Fruit fly (Drosophila melanogaster) whole organism, adult: ENCODE results near the gene CG4133.

Experiments used
- CG11617 ChIP-seq: fragments of 200-800 bp; sonication (Bioruptor generic); optimal IDR thresholded peaks from 2 replicates; lab custom pipeline; 2017; ENCODE audit warnings: mild to moderate bottlenecking, missing biosample characterization, missing genetic modification reagents, missing genetic modification characterization
- CG12768 ChIP-seq: fragments of 200-800 bp; sonication (Bioruptor generic); optimal IDR thresholded peaks from 2 replicates; lab custom pipeline; 2017; ENCODE audit warnings: missing biosample characterization, missing genetic modification characterization, mild to moderate bottlenecking, moderate library complexity, missing genetic modification reagents
- CG33017 ChIP-seq: fragments of 200-800 bp; sonication (Bioruptor generic); optimal IDR thresholded peaks from 2 replicates; lab custom pipeline; 2018; ENCODE audit warnings: missing biosample characterization, mild to moderate bottlenecking, missing genetic modification characterization, moderate library complexity
- CG5204 ChIP-seq: fragments of 200-800 bp; sonication (Bioruptor generic); optimal IDR thresholded peaks from 2 replicates; lab custom pipeline; 2016; ENCODE audit warnings: missing biosample characterization, missing genetic modification characterization
- CG7045 ChIP-seq: fragments of 200-800 bp; sonication (Bioruptor generic); optimal IDR thresholded peaks from 2 replicates; lab custom pipeline; 2017; ENCODE audit warnings: missing biosample characterization, mild to moderate bottlenecking, missing genetic modification characterization
- Clk ChIP-seq: fragments of 200-800 bp; sonication (Bioruptor generic); optimal IDR thresholded peaks from 2 replicates; lab custom pipeline; 2017; ENCODE audit warnings: missing biosample characterization, missing genetic modification characterization
- Crg-1 ChIP-seq: fragments of 200-800 bp; sonication (Bioruptor generic); optimal IDR thresholded peaks from 2 replicates; lab custom pipeline; 2016; ENCODE audit warnings: missing biosample characterization, missing genetic modification characterization
- cic ChIP-seq: fragments of 200-800 bp; sonication (Bioruptor generic); optimal IDR thresholded peaks from 2 replicates; lab custom pipeline; 2017; ENCODE audit warnings: missing biosample characterization, mild to moderate bottlenecking, missing genetic modification characterization, moderate library complexity
- kay ChIP-seq: fragments of 200-800 bp; sonication (Bioruptor generic); peaks from one replicate; lab custom pipeline; 2016; ENCODE audit warnings: missing biosample characterization, missing genetic modification characterization, borderline replicate concordance
- ovo ChIP-seq: fragments of 200-800 bp; sonication (Bioruptor generic); optimal IDR thresholded peaks from 2 replicates; lab custom pipeline; 2016; ENCODE audit warnings: missing biosample characterization, missing genetic modification characterization
- toe ChIP-seq: fragments of 200-800 bp; sonication (Bioruptor generic); optimal IDR thresholded peaks from 2 replicates; lab custom pipeline; 2016; ENCODE audit warnings: missing biosample characterization, missing genetic modification characterization

DNA sequence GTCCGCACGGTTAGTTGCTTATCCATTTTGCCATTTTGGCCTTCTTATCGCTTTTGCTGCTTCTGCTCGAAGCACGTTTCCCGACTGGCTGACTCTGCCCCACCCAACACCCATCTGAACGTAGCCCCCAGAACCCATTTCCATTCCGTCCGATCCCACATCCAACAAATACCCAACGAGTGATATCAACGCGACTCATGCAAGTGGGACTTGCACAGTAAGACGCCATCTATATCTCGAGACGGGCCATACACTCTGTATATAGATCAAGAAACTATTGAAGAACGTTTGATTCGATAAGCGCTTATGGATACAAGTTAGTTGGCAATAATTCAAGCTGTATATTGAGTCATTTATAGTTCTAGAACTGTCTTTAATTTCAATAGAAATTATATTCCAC, 36.9 kb downstream of the CG4133 start:
- TF ChIP-seq CG33017 (no peak), toe (no peak), Clk (GFP tag; lab: Kevin White, UChicago) (no peak), kay (no peak), CG5204 (no peak), ovo (GFP tag; lab: Kevin White, UChicago) (no peak), cic (GFP tag; lab: Kevin White, UChicago) (no peak), Crg-1 (GFP tag; lab: Kevin White, UChicago) (no peak), CG12768 (GFP tag; lab: Kevin White, UChicago) (no peak), CG11617 (GFP tag; lab: Kevin White, UChicago) (no peak), CG7045 (GFP tag; lab: Kevin White, UChicago) (no peak)
